Worm (Caenorhabditis elegans) whole organism, L4 larva: Measurements from ENCODE around the gene srbc-2.

Experiments used
- F10B5.3 ChIP-seq: sonication (generic microtip); optimal IDR thresholded peaks from 2 replicates; lab custom pipeline; 2016; ENCODE audit warnings: mild to moderate bottlenecking, missing genetic modification characterization, missing compliant biosample characterization
- F37D6.2 ChIP-seq: sonication (generic microtip); optimal IDR thresholded peaks from 2 replicates; lab custom pipeline; 2016; ENCODE audit warnings: mild to moderate bottlenecking, missing genetic modification characterization, missing compliant biosample characterization
- Y105C5A.15 ChIP-seq: fragments of 200-800 bp; sonication (Bioruptor generic); IDR thresholded peaks from 2 replicates; pipeline ENCODE4 v1.3.6; 2022; ENCODE audit warnings: missing genetic modification characterization, missing compliant biosample characterization
- ZK546.5 ChIP-seq, 2 experiments: sonication (generic microtip); optimal IDR thresholded peaks; 2 replicates each; lab custom pipeline; 2017; ENCODE audit warnings: missing biosample characterization in 2 of 2, missing genetic modification characterization in 2 of 2
- aha-1 ChIP-seq: fragments of 150-350 bp; peaks from one replicate; lab custom pipeline; 2014; ENCODE audit warnings: missing biosample characterization, missing genetic modification characterization
- arid-1 ChIP-seq: fragments of 200-800 bp; sonication (Bioruptor generic); conservative IDR thresholded peaks from 2 replicates; pipeline ENCODE4 v1.3.6; 2022; ENCODE audit warnings: missing genetic modification reagents, missing genetic modification characterization, missing compliant biosample characterization
- ceh-20 ChIP-seq: fragments of 200-800 bp; sonication (Bioruptor generic); IDR thresholded peaks from 2 replicates; pipeline ENCODE4 v1.3.6; 2022; ENCODE audit warnings: missing genetic modification reagents, missing genetic modification characterization, missing compliant biosample characterization
- ceh-28 ChIP-seq: fragments of 150-350 bp; optimal IDR thresholded peaks from 2 replicates; lab custom pipeline; 2014; ENCODE audit warnings: missing biosample characterization, missing genetic modification reagents, missing genetic modification characterization
- ceh-82 ChIP-seq: sonication (generic microtip); optimal IDR thresholded peaks from 2 replicates; lab custom pipeline; 2017; ENCODE audit warnings: missing biosample characterization, missing genetic modification characterization
- daf-12 ChIP-seq: fragments of 150-350 bp; optimal IDR thresholded peaks from 2 replicates; lab custom pipeline; 2014; ENCODE audit warnings: missing biosample characterization, missing genetic modification reagents, missing genetic modification characterization
- daf-16 ChIP-seq, 3 experiments: sonication (generic microtip); optimal IDR thresholded peaks; 2 replicates each; lab custom pipeline; 2016 to 2017; ENCODE audit warnings: missing genetic modification characterization in 3 of 3, missing genetic modification reagents in 3 of 3, mild to moderate bottlenecking in 2 of 3, missing compliant biosample characterization in 2 of 3, missing biosample characterization in 1 of 3, moderate library complexity in 1 of 3
- daf-8 ChIP-seq: fragments of 200-800 bp; sonication (Bioruptor generic); IDR thresholded peaks from 2 replicates; pipeline ENCODE4 v1.3.6; 2022; ENCODE audit warnings: missing genetic modification characterization, missing compliant biosample characterization
- dmd-6 ChIP-seq: fragments of 200-800 bp; sonication (Bioruptor generic); IDR thresholded peaks from 2 replicates; pipeline ENCODE4 v1.3.6; 2022; ENCODE audit warnings: missing genetic modification reagents, missing genetic modification characterization, missing compliant biosample characterization
- dmd-8 ChIP-seq: fragments of 200-800 bp; sonication (Bioruptor generic); IDR thresholded peaks from 2 replicates; pipeline ENCODE4 v1.3.6; 2022; ENCODE audit warnings: missing genetic modification characterization, missing compliant biosample characterization
- dmd-9 ChIP-seq: fragments of 200-800 bp; sonication (Bioruptor generic); IDR thresholded peaks from 2 replicates; pipeline ENCODE4 v1.3.6; 2022; ENCODE audit warnings: missing genetic modification reagents, missing genetic modification characterization, missing compliant biosample characterization
- dpl-1 ChIP-seq: fragments of 150-350 bp; optimal IDR thresholded peaks from 2 replicates; lab custom pipeline; 2014; ENCODE audit warnings: missing biosample characterization, missing genetic modification reagents, missing genetic modification characterization
- duxl-1 ChIP-seq: sonication (generic microtip); optimal IDR thresholded peaks from 2 replicates; lab custom pipeline; 2016; ENCODE audit warnings: mild to moderate bottlenecking, missing genetic modification characterization, moderate library complexity, missing compliant biosample characterization; ENCODE audit not compliant: poor library complexity
- dve-1 ChIP-seq: sonication (generic microtip); optimal IDR thresholded peaks from 2 replicates; lab custom pipeline; 2017; ENCODE audit warnings: antibody characterized with exemption, mild to moderate bottlenecking, missing genetic modification characterization, missing compliant biosample characterization; ENCODE audit not compliant: insufficient read depth
- fkh-10 ChIP-seq: fragments of 150-350 bp; optimal IDR thresholded peaks from 2 replicates; lab custom pipeline; 2014; ENCODE audit warnings: missing biosample characterization, missing genetic modification reagents, missing genetic modification characterization
- fos-1 ChIP-seq: fragments of 150-350 bp; optimal IDR thresholded peaks from 2 replicates; lab custom pipeline; 2014; ENCODE audit warnings: missing biosample characterization, missing genetic modification characterization
- hif-1 ChIP-seq, 2 experiments: sonication (generic microtip); optimal IDR thresholded peaks; 2 replicates each; lab custom pipeline; 2016 to 2017; ENCODE audit warnings: missing compliant biosample characterization in 2 of 2, missing genetic modification characterization in 2 of 2, missing genetic modification reagents in 2 of 2, missing genotype in 2 of 2, mild to moderate bottlenecking in 1 of 2
- hlh-11 ChIP-seq: fragments of 200-800 bp; sonication (Bioruptor generic); optimal IDR thresholded peaks from 2 replicates; lab custom pipeline; 2018; ENCODE audit warnings: mild to moderate bottlenecking, missing genetic modification characterization, missing compliant biosample characterization
- hlh-30 ChIP-seq: sonication (generic microtip); optimal IDR thresholded peaks from 2 replicates; lab custom pipeline; 2017; ENCODE audit warnings: antibody characterized with exemption, mild to moderate bottlenecking, missing genetic modification characterization, missing compliant biosample characterization; ENCODE audit not compliant: insufficient read depth
- jun-1 ChIP-seq: fragments of 150-350 bp; optimal IDR thresholded peaks from 2 replicates; lab custom pipeline; 2014; ENCODE audit warnings: missing biosample characterization, missing genetic modification reagents, missing genetic modification characterization
- lim-7 ChIP-seq: fragments of 200-800 bp; sonication (Bioruptor generic); IDR thresholded peaks from 2 replicates; pipeline ENCODE4 v1.3.6; 2022; ENCODE audit warnings: missing genetic modification characterization, missing compliant biosample characterization
- lin-13 ChIP-seq: fragments of 150-350 bp; optimal IDR thresholded peaks from 2 replicates; lab custom pipeline; 2014; ENCODE audit warnings: missing biosample characterization, missing genetic modification reagents, missing genetic modification characterization
- lin-29 ChIP-seq: fragments of 200-800 bp; sonication (Bioruptor generic); IDR thresholded peaks from 2 replicates; pipeline ENCODE4 v1.3.6; 2022; ENCODE audit warnings: missing genetic modification reagents, missing genetic modification characterization, missing compliant biosample characterization
- lin-38 ChIP-seq: fragments of 200-800 bp; sonication (Bioruptor generic); IDR thresholded peaks from 2 replicates; pipeline ENCODE4 v1.3.6; 2022; ENCODE audit warnings: missing genetic modification reagents, missing genetic modification characterization, missing compliant biosample characterization
- lin-39 ChIP-seq: fragments of 150-350 bp; optimal IDR thresholded peaks from 2 replicates; lab custom pipeline; 2014; ENCODE audit warnings: missing biosample characterization, missing genetic modification reagents, missing genetic modification characterization
- lir-3 ChIP-seq: sonication (generic microtip); optimal IDR thresholded peaks from 2 replicates; lab custom pipeline; 2016; ENCODE audit warnings: mild to moderate bottlenecking, missing genetic modification characterization, missing compliant biosample characterization
- madf-5 ChIP-seq, 2 experiments: fragments of 200-800 bp; sonication (Bioruptor generic); IDR thresholded peaks; 2 replicates each; pipeline ENCODE4 v1.3.6; 2022; ENCODE audit warnings: missing compliant biosample characterization in 2 of 2, missing genetic modification characterization in 2 of 2
- madf-9 ChIP-seq: fragments of 200-800 bp; sonication (Bioruptor generic); conservative IDR thresholded peaks from 2 replicates; pipeline ENCODE4 v1.3.6; 2022; ENCODE audit warnings: missing genetic modification reagents, missing genetic modification characterization, missing compliant biosample characterization
- mdl-1 ChIP-seq, 2 experiments: fragments of 150-350 bp in 1 of 2; sonication (generic microtip) in 1 of 2; optimal IDR thresholded peaks; 2 replicates each; lab custom pipeline; 2014 to 2017; ENCODE audit warnings: missing biosample characterization in 2 of 2, missing genetic modification characterization in 2 of 2
- mdt-29 ChIP-seq: fragments of 200-800 bp; sonication (Bioruptor generic); IDR thresholded peaks from 2 replicates; pipeline ENCODE4 v1.3.6; 2022; ENCODE audit warnings: missing genetic modification reagents, missing genetic modification characterization, missing compliant biosample characterization
- mep-1 ChIP-seq: fragments of 150-350 bp; sonication (generic microtip); optimal IDR thresholded peaks from 3 replicates; lab custom pipeline; 2014; ENCODE audit warnings: missing biosample characterization, missing genetic modification characterization
- mxl-2 ChIP-seq: fragments of 200-800 bp; sonication (Bioruptor generic); conservative IDR thresholded peaks from 2 replicates; pipeline ENCODE4 v1.3.6; 2022; ENCODE audit warnings: missing genetic modification reagents, missing genetic modification characterization, missing compliant biosample characterization
- mxl-3 ChIP-seq: fragments of 200-800 bp; sonication (Bioruptor generic); optimal IDR thresholded peaks from 2 replicates; lab custom pipeline; 2018; ENCODE audit warnings: mild to moderate bottlenecking, missing genetic modification characterization, missing compliant biosample characterization
- nhr-10 ChIP-seq: fragments of 150-350 bp; optimal IDR thresholded peaks from 2 replicates; lab custom pipeline; 2014; ENCODE audit warnings: missing biosample characterization, missing genetic modification characterization
- nhr-11 ChIP-seq: fragments of 150-350 bp; optimal IDR thresholded peaks from 2 replicates; lab custom pipeline; 2014; ENCODE audit warnings: missing biosample characterization, missing genetic modification characterization
- nhr-111 ChIP-seq: fragments of 200-800 bp; sonication (Bioruptor generic); optimal IDR thresholded peaks from 2 replicates; lab custom pipeline; 2018; ENCODE audit warnings: mild to moderate bottlenecking, missing genetic modification characterization, missing compliant biosample characterization
- nhr-25 ChIP-seq: sonication (generic microtip); optimal IDR thresholded peaks from 2 replicates; lab custom pipeline; 2017; ENCODE audit warnings: missing genetic modification characterization, mild to moderate bottlenecking, missing compliant biosample characterization, antibody characterized with exemption, moderate library complexity, borderline replicate concordance; ENCODE audit not compliant: insufficient read depth
- nhr-41 ChIP-seq: fragments of 200-800 bp; sonication (Bioruptor generic); IDR thresholded peaks from 2 replicates; pipeline ENCODE4 v1.3.6; 2022; ENCODE audit warnings: missing genetic modification reagents, missing genetic modification characterization, missing compliant biosample characterization
- nhr-6 ChIP-seq: fragments of 150-350 bp; optimal IDR thresholded peaks from 2 replicates; lab custom pipeline; 2014; ENCODE audit warnings: missing biosample characterization, missing genetic modification characterization
- nhr-76 ChIP-seq: fragments of 150-350 bp; optimal IDR thresholded peaks from 2 replicates; lab custom pipeline; 2014; ENCODE audit warnings: missing biosample characterization, missing genetic modification characterization
- php-3 ChIP-seq: fragments of 200-800 bp; sonication (Bioruptor generic); IDR thresholded peaks from 2 replicates; pipeline ENCODE4 v1.3.6; 2022; ENCODE audit warnings: missing genetic modification reagents, missing genetic modification characterization, missing compliant biosample characterization
- saeg-2 ChIP-seq: fragments of 200-800 bp; sonication (Bioruptor generic); IDR thresholded peaks from 2 replicates; pipeline ENCODE4 v1.3.6; 2022; ENCODE audit warnings: missing genetic modification reagents, missing genetic modification characterization, missing compliant biosample characterization
- set-16 ChIP-seq: fragments of 200-800 bp; sonication (Bioruptor generic); IDR thresholded peaks from 2 replicates; pipeline ENCODE4 v1.3.6; 2022; ENCODE audit warnings: missing genetic modification reagents, missing genetic modification characterization, missing compliant biosample characterization
- tag-97 ChIP-seq: fragments of 200-800 bp; sonication (Bioruptor generic); IDR thresholded peaks from 2 replicates; pipeline ENCODE4 v1.3.6; 2022; ENCODE audit warnings: missing genetic modification characterization, missing compliant biosample characterization
- tra-1 ChIP-seq: fragments of 200-800 bp; sonication (Bioruptor generic); IDR thresholded peaks from 2 replicates; pipeline ENCODE4 v1.3.6; 2022; ENCODE audit warnings: missing genetic modification reagents, missing genetic modification characterization, missing compliant biosample characterization
- unc-130 ChIP-seq: sonication (generic microtip); optimal IDR thresholded peaks from 2 replicates; lab custom pipeline; 2016; ENCODE audit warnings: missing genetic modification reagents, missing genetic modification characterization, missing compliant biosample characterization
- zip-2 ChIP-seq: fragments of 150-350 bp; optimal IDR thresholded peaks from 2 replicates; lab custom pipeline; 2014; ENCODE audit warnings: missing biosample characterization, missing genetic modification characterization

srbc-2 gene

ce11 chrV:3344001-3344400 is 32.9 kb downstream of the srbc-2 start:
- TF ChIP-seq ceh-82 (tag; lab: Kevin White, UChicago) (no peak), lin-39 (no peak), dve-1 (tag; lab: Kevin White, UChicago) (no peak), lin-13 (GFP tag; lab: Kevin White, UChicago) (no peak), tag-97 (GFP tag; lab: Robert Waterston, UW) (no peak), F37D6.2 (tag; lab: Kevin White, UChicago) (no peak), daf-16 (GFP tag; optimal IDR thresholded peaks at IDR 0.05; lab: Kevin White, UChicago) (peak in 1 of 2 experiments; percentile 30), daf-16 (tag; optimal IDR thresholded peaks at IDR 0.05; lab: Kevin White, UChicago) (no peak), F10B5.3 (tag; lab: Kevin White, UChicago) (no peak), nhr-111 (GFP tag; lab: Kevin White, UChicago) (no peak), mxl-3 (GFP tag; lab: Kevin White, UChicago) (no peak), daf-12 (tag; lab: Kevin White, UChicago) (no peak), hlh-11 (peak; percentile 67), dmd-8 (GFP tag; lab: Robert Waterston, UW) (no peak), lim-7 (GFP tag; lab: Robert Waterston, UW) (no peak), ceh-20 (GFP tag; lab: Robert Waterston, UW) (0 out of 2 replicates have a peak, but pooled peaks have one; percentile 75), dmd-9 (GFP tag; lab: Robert Waterston, UW) (no peak), tra-1 (GFP tag; lab: Robert Waterston, UW) (no peak), nhr-76 (tag; lab: Kevin White, UChicago) (no peak), mep-1 (tag; lab: Kevin White, UChicago) (no peak), nhr-11 (tag; lab: Kevin White, UChicago) (peak; percentile 36), arid-1 (GFP tag; lab: Robert Waterston, UW) (no peak), jun-1 (tag; lab: Kevin White, UChicago) (no peak), hif-1 (tag; optimal IDR thresholded peaks at IDR 0.05; lab: Kevin White, UChicago) (peak in 1 of 2 experiments; percentile 59), mdl-1 (tag; optimal IDR thresholded peaks at IDR 0.05; lab: Kevin White, UChicago) (no peak), aha-1 (tag; lab: Kevin White, UChicago) (peak; percentile 62), nhr-25 (tag; lab: Kevin White, UChicago) (no peak), fkh-10 (GFP tag; lab: Kevin White, UChicago) (no peak), Y105C5A.15 (GFP tag; lab: Robert Waterston, UW) (no peak), mxl-2 (GFP tag; lab: Robert Waterston, UW) (no peak), lin-38 (GFP tag; lab: Robert Waterston, UW) (no peak), nhr-10 (no peak), fos-1 (tag; lab: Kevin White, UChicago) (no peak), hlh-30 (tag; lab: Kevin White, UChicago) (peak; percentile 17), lin-29 (GFP tag; lab: Robert Waterston, UW) (no peak), ceh-28 (tag; lab: Kevin White, UChicago) (no peak), php-3 (no peak), duxl-1 (tag; lab: Kevin White, UChicago) (no peak), madf-9 (GFP tag; lab: Robert Waterston, UW) (no peak), nhr-41 (GFP tag; lab: Robert Waterston, UW) (no peak), mdt-29 (GFP tag; lab: Robert Waterston, UW) (no peak), lir-3 (tag; lab: Kevin White, UChicago) (no peak), unc-130 (GFP tag; lab: Kevin White, UChicago) (no peak), dmd-6 (peak; percentile 22; the same call in 1 of the 2 replicates), ZK546.5 (tag; optimal IDR thresholded peaks at IDR 0.05; lab: Kevin White, UChicago) (no peak), nhr-6 (no peak), dpl-1 (GFP tag; lab: Kevin White, UChicago) (no peak), zip-2 (tag; lab: Kevin White, UChicago) (no peak), madf-5 (GFP tag; IDR thresholded peaks at IDR 0.05; lab: Robert Waterston, UW) (no peak), saeg-2 (GFP tag; lab: Robert Waterston, UW) (no peak), set-16 (no peak), daf-8 (no peak)
